Worm (Caenorhabditis elegans) whole organism, late embryonic: ENCODE data around the gene lgc-5.

ENCODE experiments used
- K02D7.2 ChIP-seq: sonication (generic microtip); optimal IDR thresholded peaks from 2 replicates; lab custom pipeline; 2017; ENCODE audit warnings: mild to moderate bottlenecking, missing genetic modification characterization, missing compliant biosample characterization
- K09A11.1 ChIP-seq: sonication (generic microtip); optimal IDR thresholded peaks from 2 replicates; lab custom pipeline; 2017; ENCODE audit warnings: antibody characterized with exemption, mild to moderate bottlenecking, missing genetic modification characterization, missing compliant biosample characterization; ENCODE audit not compliant: insufficient read depth
- T23F11.4 ChIP-seq: fragments of 200-800 bp; sonication (Bioruptor generic); optimal IDR thresholded peaks from 2 replicates; lab custom pipeline; 2018; ENCODE audit warnings: mild to moderate bottlenecking, missing genetic modification characterization, missing compliant biosample characterization
- ama-1 ChIP-seq: fragments of 150-350 bp; optimal IDR thresholded peaks from 2 replicates; lab custom pipeline; 2014
- ceh-18 ChIP-seq: sonication (generic microtip); optimal IDR thresholded peaks from 2 replicates; lab custom pipeline; 2016; ENCODE audit warnings: missing genetic modification characterization, missing compliant biosample characterization
- ceh-19 ChIP-seq: fragments of 200-800 bp; sonication (Bioruptor generic); optimal IDR thresholded peaks from 2 replicates; lab custom pipeline; 2018; ENCODE audit warnings: mild to moderate bottlenecking, missing genetic modification characterization, missing compliant biosample characterization
- ceh-2 ChIP-seq: sonication (generic microtip); optimal IDR thresholded peaks from 2 replicates; lab custom pipeline; 2016; ENCODE audit warnings: missing genotype, missing genetic modification characterization, missing compliant biosample characterization
- ceh-22 ChIP-seq: sonication (generic microtip); optimal IDR thresholded peaks from 2 replicates; lab custom pipeline; 2017; ENCODE audit warnings: missing biosample characterization, missing genetic modification characterization
- ceh-30 ChIP-seq: fragments of 150-350 bp; optimal IDR thresholded peaks from 2 replicates; lab custom pipeline; 2014; ENCODE audit warnings: missing biosample characterization, missing genetic modification characterization
- ceh-6 ChIP-seq: fragments of 200-800 bp; sonication (Bioruptor generic); optimal IDR thresholded peaks from 2 replicates; lab custom pipeline; 2018; ENCODE audit warnings: mild to moderate bottlenecking, missing genetic modification characterization, missing compliant biosample characterization
- che-1 ChIP-seq: sonication (generic microtip); optimal IDR thresholded peaks from 2 replicates; lab custom pipeline; 2016; ENCODE audit warnings: mild to moderate bottlenecking, missing genetic modification characterization, missing compliant biosample characterization
- elt-4 ChIP-seq: sonication (generic microtip); optimal IDR thresholded peaks from 2 replicates; lab custom pipeline; 2016; ENCODE audit warnings: missing genetic modification characterization, missing compliant biosample characterization
- ets-4 ChIP-seq: sonication (generic microtip); optimal IDR thresholded peaks from 2 replicates; lab custom pipeline; 2016; ENCODE audit warnings: missing genetic modification characterization, missing compliant biosample characterization
- fkh-10 ChIP-seq: fragments of 150-350 bp; optimal IDR thresholded peaks from 2 replicates; lab custom pipeline; 2014; ENCODE audit warnings: missing biosample characterization, missing genetic modification reagents, missing genetic modification characterization
- hlh-15 ChIP-seq: sonication (generic microtip); optimal IDR thresholded peaks from 2 replicates; lab custom pipeline; 2016; ENCODE audit warnings: missing genetic modification characterization, missing compliant biosample characterization
- hlh-30 ChIP-seq: sonication (generic microtip); optimal IDR thresholded peaks from 2 replicates; lab custom pipeline; 2017; ENCODE audit warnings: antibody characterized with exemption, missing genetic modification characterization, missing compliant biosample characterization; ENCODE audit not compliant: insufficient read depth
- hlh-6 ChIP-seq: sonication (generic microtip); optimal IDR thresholded peaks from 2 replicates; lab custom pipeline; 2016; ENCODE audit warnings: missing genotype, missing genetic modification characterization, missing compliant biosample characterization
- lim-6 ChIP-seq: sonication (generic microtip); optimal IDR thresholded peaks from 2 replicates; lab custom pipeline; 2016; ENCODE audit warnings: missing genetic modification characterization, missing compliant biosample characterization
- lin-11 ChIP-seq: fragments of 200-800 bp; sonication (Bioruptor generic); optimal IDR thresholded peaks from 2 replicates; lab custom pipeline; 2018; ENCODE audit warnings: mild to moderate bottlenecking, missing genetic modification characterization, missing compliant biosample characterization
- madf-2 ChIP-seq: sonication (generic microtip); optimal IDR thresholded peaks from 2 replicates; lab custom pipeline; 2017; ENCODE audit warnings: missing genetic modification characterization, missing compliant biosample characterization
- nfya-1 ChIP-seq: sonication (generic microtip); optimal IDR thresholded peaks from 2 replicates; lab custom pipeline; 2017; ENCODE audit warnings: missing genetic modification characterization, mild to moderate bottlenecking, missing compliant biosample characterization, antibody characterized with exemption, moderate library complexity
- nhr-11 ChIP-seq: fragments of 150-350 bp; optimal IDR thresholded peaks from 2 replicates; lab custom pipeline; 2014; ENCODE audit warnings: missing biosample characterization, missing genetic modification characterization
- odd-2 ChIP-seq: sonication (generic microtip); optimal IDR thresholded peaks from 2 replicates; lab custom pipeline; 2017; ENCODE audit warnings: antibody characterized with exemption, mild to moderate bottlenecking, missing genetic modification characterization, missing compliant biosample characterization
- pat-9 ChIP-seq: fragments of 200-800 bp; sonication (Bioruptor generic); optimal IDR thresholded peaks from 2 replicates; lab custom pipeline; 2018; ENCODE audit warnings: mild to moderate bottlenecking, missing genetic modification characterization, moderate library complexity, missing compliant biosample characterization
- pqm-1 ChIP-seq: sonication (generic microtip); optimal IDR thresholded peaks from 2 replicates; lab custom pipeline; 2016; ENCODE audit warnings: missing genetic modification characterization, missing compliant biosample characterization
- pros-1 ChIP-seq: fragments of 150-350 bp; optimal IDR thresholded peaks from 2 replicates; lab custom pipeline; 2014; ENCODE audit warnings: missing biosample characterization, missing genetic modification reagents, missing genetic modification characterization
- rnt-1 ChIP-seq: sonication (generic microtip); optimal IDR thresholded peaks from 2 replicates; lab custom pipeline; 2016; ENCODE audit warnings: missing genetic modification characterization, missing compliant biosample characterization
- sdc-2 ChIP-seq: sonication (generic microtip); optimal IDR thresholded peaks from 2 replicates; lab custom pipeline; 2016; ENCODE audit warnings: missing genotype, missing genetic modification characterization, missing compliant biosample characterization
- sox-2 ChIP-seq: fragments of 200-800 bp; sonication (Bioruptor generic); IDR thresholded peaks from 2 replicates; pipeline ENCODE4 v1.3.6; 2022; ENCODE audit warnings: missing genetic modification reagents, missing genetic modification characterization, missing compliant biosample characterization
- syd-9 ChIP-seq: sonication (generic microtip); optimal IDR thresholded peaks from 2 replicates; lab custom pipeline; 2016; ENCODE audit warnings: mild to moderate bottlenecking, missing genetic modification characterization, moderate library complexity, missing compliant biosample characterization
- tbx-7 ChIP-seq: sonication (generic microtip); optimal IDR thresholded peaks from 2 replicates; lab custom pipeline; 2016; ENCODE audit warnings: missing genotype, missing genetic modification characterization, missing compliant biosample characterization
- unc-42 ChIP-seq: sonication (generic microtip); optimal IDR thresholded peaks from 2 replicates; lab custom pipeline; 2016; ENCODE audit warnings: missing genotype, missing genetic modification characterization, missing compliant biosample characterization
- unc-86 ChIP-seq: sonication (generic microtip); optimal IDR thresholded peaks from 2 replicates; lab custom pipeline; 2016; ENCODE audit warnings: missing genetic modification characterization, missing compliant biosample characterization
- ztf-16 ChIP-seq: sonication (generic microtip); optimal IDR thresholded peaks from 2 replicates; lab custom pipeline; 2017; ENCODE audit warnings: missing genetic modification characterization, missing compliant biosample characterization

lgc-5 gene

DNA sequence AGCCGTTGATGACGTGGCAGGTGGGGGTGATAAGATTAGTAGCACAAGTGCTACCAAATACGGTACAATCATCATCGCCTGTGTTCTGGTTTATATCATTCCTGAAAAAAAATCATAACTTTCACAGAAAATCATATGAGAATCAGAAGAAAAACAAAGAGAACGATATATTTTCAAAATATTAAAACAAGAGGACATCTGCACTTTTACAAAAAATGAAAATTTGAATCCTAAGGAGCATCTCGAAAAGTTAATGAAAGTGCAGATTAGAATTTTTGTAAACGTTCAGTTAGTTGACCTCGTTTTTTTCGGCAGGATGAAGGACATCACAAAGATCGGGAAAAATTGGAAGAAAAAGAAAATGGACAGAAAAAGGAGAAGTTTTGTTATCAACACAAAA lies 29.6 kb upstream of the lgc-5 start, which contains the start of gene F35H10.10:
Gene F35H10.10, minus strand, starts transcription at position 101 of the 400 bp plus-strand sequence.
- no peak for TF ChIP-seq sdc-2 (tag; lab: Kevin White, UChicago)
- no peak for TF ChIP-seq rnt-1 (tag; lab: Kevin White, UChicago)
- TF ChIP-seq madf-2 (tag; lab: Kevin White, UChicago): no peak
- TF ChIP-seq ets-4: no peak
- TF ChIP-seq hlh-15 (tag; lab: Kevin White, UChicago): no peak
- TF ChIP-seq nhr-11 (tag; lab: Kevin White, UChicago): no peak
- TF ChIP-seq lin-11 (tag; lab: Kevin White, UChicago): no peak
- TF ChIP-seq tbx-7 (tag; lab: Kevin White, UChicago): no peak
- no peak for TF ChIP-seq lim-6 (tag; lab: Kevin White, UChicago)

DNA sequence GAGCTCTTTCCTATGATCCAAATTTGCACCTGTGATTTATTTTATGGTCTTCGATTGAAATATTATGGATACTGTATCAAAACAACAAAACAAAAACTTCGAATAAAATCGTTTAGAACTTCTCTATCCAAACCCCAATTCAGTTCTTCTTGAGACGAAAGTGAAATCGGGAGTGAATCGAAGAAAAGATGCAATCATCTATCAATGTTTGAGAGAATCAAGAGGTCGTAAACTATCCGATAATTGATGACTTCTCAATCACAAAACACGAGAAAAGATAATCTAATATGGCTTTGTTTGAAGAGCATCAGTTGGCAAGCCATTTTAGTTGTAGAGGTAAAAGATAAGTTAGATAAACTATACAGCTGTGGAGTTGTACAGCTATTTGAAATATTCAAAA lies 24.7 kb upstream of the lgc-5 start:
- no peak for TF ChIP-seq lin-11 (tag; lab: Kevin White, UChicago)
- TF ChIP-seq ceh-30 (tag; lab: Kevin White, UChicago): no peak
- no peak for TF ChIP-seq hlh-30 (tag; lab: Kevin White, UChicago)
- TF ChIP-seq hlh-6 (tag; lab: Kevin White, UChicago): no peak
- TF ChIP-seq ceh-22: no peak
- no peak for TF ChIP-seq pros-1 (tag; lab: Kevin White, UChicago)
- no peak for TF ChIP-seq ceh-6 (GFP tag; lab: Kevin White, UChicago)
- TF ChIP-seq pat-9: no peak
- no peak for TF ChIP-seq K09A11.1
- no peak for TF ChIP-seq sdc-2 (tag; lab: Kevin White, UChicago)
- no peak for TF ChIP-seq unc-86 (tag; lab: Kevin White, UChicago)
- TF ChIP-seq sox-2: no peak

DNA sequence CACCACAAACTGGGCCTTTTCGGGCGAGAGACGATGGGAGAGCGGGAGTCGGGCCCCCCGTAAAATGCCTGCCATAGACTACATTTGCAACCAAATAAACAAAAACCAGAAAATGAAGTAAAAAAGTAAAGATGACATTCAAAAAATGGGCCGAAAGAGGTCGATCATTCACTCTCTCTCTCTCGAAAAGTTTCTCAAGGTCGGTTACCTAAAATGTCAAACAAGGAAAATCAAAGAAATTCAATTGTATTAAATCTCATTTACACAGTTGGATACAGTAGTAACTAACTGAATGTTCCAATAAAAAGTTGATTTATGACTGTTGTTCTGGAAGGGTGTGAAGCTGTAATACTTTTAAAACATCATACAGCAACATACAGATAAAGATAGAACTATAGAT lies 23.7 kb upstream of the lgc-5 start:
- no peak for TF ChIP-seq odd-2 (tag; lab: Kevin White, UChicago)
- no peak for TF ChIP-seq pqm-1
- TF ChIP-seq unc-86 (tag; lab: Kevin White, UChicago): no peak
- TF ChIP-seq fkh-10: no peak
- TF ChIP-seq ceh-2 (tag; lab: Kevin White, UChicago): no peak
- no peak for TF ChIP-seq T23F11.4 (GFP tag; lab: Kevin White, UChicago)
- no peak for TF ChIP-seq ceh-6 (GFP tag; lab: Kevin White, UChicago)
- no peak for TF ChIP-seq ama-1
- no peak for TF ChIP-seq sdc-2 (tag; lab: Kevin White, UChicago)
- no peak for TF ChIP-seq che-1

DNA sequence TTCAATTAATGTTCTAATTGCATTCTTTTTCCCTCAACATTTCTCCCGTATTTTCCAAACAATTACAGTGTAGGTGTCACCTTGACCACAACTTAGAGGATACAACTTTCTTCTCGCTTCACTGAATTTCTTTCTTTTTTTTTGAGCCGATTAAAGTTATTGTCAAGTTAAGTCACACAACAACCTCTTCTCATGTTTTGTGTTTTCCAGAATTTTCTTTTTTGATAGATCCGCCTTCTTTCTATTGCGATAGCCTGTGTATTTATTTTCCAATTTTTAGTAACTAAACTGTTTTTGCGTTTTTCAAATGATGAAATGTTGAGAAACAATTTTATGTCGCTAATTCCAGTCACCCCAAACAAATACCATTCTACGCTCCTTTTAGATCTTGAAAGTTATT lies 16.8 kb upstream of the lgc-5 start, which contains the start of gene F35H10.3:
Gene F35H10.3, plus strand, starts transcription at position 301 of the 400 bp plus-strand sequence.
- no peak for TF ChIP-seq unc-86 (tag; lab: Kevin White, UChicago)
- no peak for TF ChIP-seq syd-9
- no peak for TF ChIP-seq K02D7.2 (tag; lab: Kevin White, UChicago)
- TF ChIP-seq ceh-19 (GFP tag; lab: Kevin White, UChicago): no peak
- TF ChIP-seq nfya-1 (tag; lab: Kevin White, UChicago): no peak
- TF ChIP-seq ztf-16: no peak

DNA sequence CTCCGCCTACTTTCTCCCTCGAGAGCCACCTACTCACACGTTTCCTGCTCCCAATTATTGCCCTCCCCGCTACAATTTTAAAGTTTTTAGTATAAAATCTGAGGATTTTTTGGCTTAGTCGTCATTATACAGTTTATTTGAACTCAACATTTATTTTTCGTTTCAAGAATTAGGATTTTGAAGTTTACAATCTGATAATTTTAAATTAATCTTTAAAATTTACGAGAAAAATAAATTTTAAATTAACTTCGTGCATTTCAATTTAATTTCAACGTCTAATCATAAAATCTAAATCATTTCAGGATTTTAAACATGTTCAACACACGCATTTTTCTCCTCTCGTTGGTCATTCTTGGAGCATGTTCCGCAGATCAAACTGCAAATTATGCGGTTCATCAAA lies 13.6 kb upstream of the lgc-5 start, which contains the start of gene F35H10.2:
Gene F35H10.2, plus strand, starts transcription at position 301 of the 400 bp plus-strand sequence.
- TF ChIP-seq ceh-18 (tag; lab: Kevin White, UChicago) (no peak), ceh-19 (GFP tag; lab: Kevin White, UChicago) (no peak), hlh-6 (tag; lab: Kevin White, UChicago) (no peak), unc-42 (tag; lab: Kevin White, UChicago) (no peak), elt-4 (tag; lab: Kevin White, UChicago) (no peak)
